Worm (Caenorhabditis elegans) whole organism, early embryonic: ENCODE data around the gene lap-2.

Source experiments
- B0310.2 ChIP-seq: sonication (generic microtip); optimal IDR thresholded peaks from 2 replicates; lab custom pipeline; 2016; ENCODE audit warnings: mild to moderate bottlenecking, missing genetic modification characterization, missing compliant biosample characterization
- aly-1 ChIP-seq: sonication (generic microtip); optimal IDR thresholded peaks from 2 replicates; lab custom pipeline; 2016; ENCODE audit warnings: missing genetic modification characterization, missing compliant biosample characterization
- ama-1 ChIP-seq: fragments of 150-350 bp; optimal IDR thresholded peaks from 2 replicates; lab custom pipeline; 2014
- hmbx-1 ChIP-seq: sonication (generic microtip); optimal IDR thresholded peaks from 2 replicates; lab custom pipeline; 2016; ENCODE audit warnings: mild to moderate bottlenecking, missing genetic modification characterization, missing compliant biosample characterization
- hmg-4 ChIP-seq: fragments of 200-800 bp; sonication (Bioruptor generic); optimal IDR thresholded peaks from 2 replicates; lab custom pipeline; 2018; ENCODE audit warnings: mild to moderate bottlenecking, missing genetic modification characterization, missing compliant biosample characterization
- pes-1 ChIP-seq: fragments of 200-800 bp; sonication (Bioruptor generic); IDR thresholded peaks from 2 replicates; pipeline ENCODE4 v1.3.6; 2022; ENCODE audit warnings: missing genetic modification reagents, missing genetic modification characterization, missing compliant biosample characterization
- sea-1 ChIP-seq: fragments of 200-800 bp; sonication (Bioruptor generic); conservative IDR thresholded peaks from 2 replicates; pipeline ENCODE4 v1.3.6; 2022; ENCODE audit warnings: missing genetic modification characterization, missing compliant biosample characterization
- tbx-11 ChIP-seq: fragments of 200-800 bp; sonication (Bioruptor generic); IDR thresholded peaks from 2 replicates; pipeline ENCODE4 v1.3.6; 2022; ENCODE audit warnings: missing genetic modification characterization, missing compliant biosample characterization

DNA sequence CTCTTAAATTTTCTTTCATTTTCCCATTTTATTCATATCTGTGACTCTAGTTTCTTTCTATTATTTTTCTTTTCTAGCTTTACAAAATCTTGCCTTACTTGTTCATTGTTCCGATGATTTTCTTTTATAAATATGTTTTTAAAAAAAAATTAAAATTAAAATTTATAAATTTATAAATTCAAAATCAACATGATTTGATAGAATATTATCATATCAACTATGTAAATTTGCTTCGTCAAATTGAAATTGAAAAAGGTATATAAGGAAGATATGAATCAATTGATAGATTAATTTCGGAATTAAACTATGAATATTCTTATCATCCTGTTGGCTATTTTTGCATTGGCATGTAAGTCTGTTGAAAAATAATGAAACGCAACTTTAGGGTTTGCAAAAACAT lies 10.3 kb upstream of the lap-2 start, which contains the start of gene W07G4.1:
- TF ChIP-seq ama-1 (lab: Kevin White, UChicago) (no peak), B0310.2 (tag; lab: Kevin White, UChicago) (no peak), hmg-4 (no peak), tbx-11 (GFP tag; lab: Robert Waterston, UW) (no peak), hmbx-1 (tag; lab: Kevin White, UChicago) (no peak), aly-1 (tag; lab: Kevin White, UChicago) (no peak), sea-1 (GFP tag; lab: Robert Waterston, UW) (no peak), pes-1 (no peak)
